Worm (Caenorhabditis elegans): ENCODE data around the gene K12B6.4.
A peak's percentile ranks its signal among the peaks of the same experiment; 100 is the strongest.

Gene K12B6.4

DNA sequence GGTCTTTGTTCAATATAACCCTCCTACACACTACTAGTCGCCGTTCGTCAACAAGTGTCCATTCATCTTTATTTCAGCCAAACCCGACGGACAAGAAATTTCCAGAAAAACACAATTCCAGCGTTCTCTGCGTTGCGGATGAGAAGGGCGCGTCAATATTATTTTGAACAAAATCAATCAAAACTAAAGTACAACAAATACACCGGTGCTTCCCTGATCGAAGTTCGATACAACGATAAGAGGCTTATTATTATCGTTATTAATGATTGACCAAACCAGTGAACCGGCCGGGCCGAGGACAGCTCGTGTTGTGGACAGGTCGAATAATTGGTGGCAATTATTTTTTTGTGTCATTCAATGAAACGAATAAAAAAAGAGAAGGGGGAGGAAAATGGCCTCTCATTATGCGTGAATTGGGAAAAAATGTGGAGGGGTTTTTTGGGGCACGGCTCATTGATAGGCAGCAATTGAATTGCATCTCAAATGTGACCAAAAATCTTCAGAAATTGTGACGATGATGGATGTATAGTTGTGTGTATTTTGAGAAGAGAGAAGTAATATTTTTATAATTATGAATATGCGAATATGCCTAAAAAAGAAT is 50.3 kb downstream of the K12B6.4 start:
- peak; percentile 22 for TF ChIP-seq nhr-28 (tag; optimal IDR thresholded peaks at IDR 0.05)
- no peak for TF ChIP-seq aha-1 (tag)
- TF ChIP-seq ztf-7 (tag; optimal IDR thresholded peaks at IDR 0.05), result no peak
- no peak for TF ChIP-seq tag-97 (GFP tag; IDR thresholded peaks at IDR 0.05)
- no peak for TF ChIP-seq T20F7.1 (GFP tag; optimal IDR thresholded peaks at IDR 0.05)
- peak; percentile 30 for TF ChIP-seq mes-2 (tag; optimal IDR thresholded peaks at IDR 0.05; ENCODE audit: poor library complexity, severe bottlenecking)
- no peak for TF ChIP-seq daf-16 (GFP tag; optimal IDR thresholded peaks at IDR 0.05)
- peak; percentile 89 for TF ChIP-seq daf-16 (tag; optimal IDR thresholded peaks at IDR 0.05)
- no peak for TF ChIP-seq ceh-20 (GFP tag; IDR thresholded peaks at IDR 0.05)
- TF ChIP-seq hmg-1.1 (GFP tag; IDR thresholded peaks at IDR 0.05), result 0 out of 2 replicates have a peak, but pooled peaks have one; percentile 5
- peak; percentile 73 for TF ChIP-seq dmd-6 (GFP tag; IDR thresholded peaks at IDR 0.05)
- peak; percentile 62 for TF ChIP-seq nhr-48 (tag; optimal IDR thresholded peaks at IDR 0.05)
- TF ChIP-seq pha-4 (GFP tag; IDR thresholded peaks at IDR 0.05), result no peak
- TF ChIP-seq pha-4 (tag; optimal IDR thresholded peaks at IDR 0.05), result peak; percentile 7
- TF ChIP-seq lin-13 (GFP tag; optimal IDR thresholded peaks at IDR 0.05), result no peak
- no peak for TF ChIP-seq lin-39 (tag; optimal IDR thresholded peaks at IDR 0.05)
- no peak for TF ChIP-seq zip-11 (GFP tag; IDR thresholded peaks at IDR 0.05)
- no peak for TF ChIP-seq ztf-11 (tag; optimal IDR thresholded peaks at IDR 0.05)
- TF ChIP-seq madf-9 (GFP tag; conservative IDR thresholded peaks at IDR 0.05), result no peak
- no peak for TF ChIP-seq ama-1 (optimal IDR thresholded peaks at IDR 0.05)
- TF ChIP-seq lin-38 (GFP tag; IDR thresholded peaks at IDR 0.05), result no peak
- TF ChIP-seq lin-29 (GFP tag; IDR thresholded peaks at IDR 0.05), result no peak
- no peak for TF ChIP-seq unc-39 (tag; optimal IDR thresholded peaks at IDR 0.05)
- TF ChIP-seq F10B5.3 (tag; optimal IDR thresholded peaks at IDR 0.05), result no peak
- no peak for TF ChIP-seq lim-7 (GFP tag; IDR thresholded peaks at IDR 0.05)
- no peak for TF ChIP-seq mxl-2 (GFP tag; conservative IDR thresholded peaks at IDR 0.05)
- no peak for TF ChIP-seq fos-1 (tag; optimal IDR thresholded peaks at IDR 0.05)
- TF ChIP-seq T26A8.4 (GFP tag; IDR thresholded peaks at IDR 0.05), result peak; percentile 38; the same call in 1 of the 2 replicates
- no peak for TF ChIP-seq F37D6.2 (tag; optimal IDR thresholded peaks at IDR 0.05)
- TF ChIP-seq zfp-2 (tag; optimal IDR thresholded peaks at IDR 0.05), result no peak
- TF ChIP-seq rbr-2 (tag; optimal IDR thresholded peaks at IDR 0.05), result peak; percentile 41
- no peak for TF ChIP-seq ces-1 (GFP tag; optimal IDR thresholded peaks at IDR 0.05)
- TF ChIP-seq spr-1 (tag; optimal IDR thresholded peaks at IDR 0.05), result no peak
- TF ChIP-seq nhr-102 (tag; optimal IDR thresholded peaks at IDR 0.05), result peak; percentile 29
- no peak for TF ChIP-seq saeg-2 (GFP tag; IDR thresholded peaks at IDR 0.05)
- peak; percentile 73 for TF ChIP-seq dve-1 (tag; optimal IDR thresholded peaks at IDR 0.05; ENCODE audit: insufficient read depth)
- TF ChIP-seq cey-2 (tag; optimal IDR thresholded peaks at IDR 0.05; ENCODE audit: borderline replicate concordance, insufficient read depth), result no peak
- TF ChIP-seq mxl-3 (GFP tag; optimal IDR thresholded peaks at IDR 0.05), result peak; percentile 2
- TF ChIP-seq php-3 (GFP tag; IDR thresholded peaks at IDR 0.05), result 0 out of 2 replicates have a peak, but pooled peaks have one; percentile 28
- no peak for TF ChIP-seq madf-5 (GFP tag; IDR thresholded peaks at IDR 0.05)
- peak; percentile 22 for TF ChIP-seq pqm-1 (tag; optimal IDR thresholded peaks at IDR 0.05)
- no peak for TF ChIP-seq Y75B8A.6 (GFP tag; IDR thresholded peaks at IDR 0.05)
- peak in 1 of 2 experiments; percentile 22 for TF ChIP-seq hif-1 (tag; optimal IDR thresholded peaks at IDR 0.05)
- TF ChIP-seq hlh-11 (tag; optimal IDR thresholded peaks at IDR 0.05), result peak; percentile 74
